Worm (Caenorhabditis elegans): ENCODE measurements around the gene R10F2.6.

DNA sequence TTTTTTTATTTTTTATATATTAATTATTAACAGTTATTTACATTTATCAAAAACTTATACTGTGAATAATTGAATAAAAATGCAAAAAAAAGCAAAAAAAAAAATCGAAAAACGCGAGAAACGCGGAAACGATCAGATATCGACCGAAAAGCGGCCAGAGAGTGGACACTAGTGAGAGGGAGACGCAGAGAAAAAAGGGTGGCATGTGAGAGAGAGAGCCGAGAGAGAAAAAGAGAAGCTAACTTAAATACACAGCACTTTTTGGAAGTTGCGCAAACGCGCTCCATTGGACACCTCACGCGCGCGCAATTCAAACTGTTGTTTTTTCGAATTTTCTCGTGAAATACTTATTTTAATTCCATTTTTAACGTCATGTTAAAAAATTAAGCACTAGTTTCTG lies 22.6 kb upstream of the R10F2.6 start:
- TF ChIP-seq him-1 (tag; optimal IDR thresholded peaks at IDR 0.05), result no peak
- peak; percentile 32 for TF ChIP-seq W03F9.2 (tag; optimal IDR thresholded peaks at IDR 0.05)
- no peak for TF ChIP-seq dao-5 (tag; optimal IDR thresholded peaks at IDR 0.05)

All from whole organism, L4/young adult.